Fruit fly (Drosophila melanogaster) whole organism, prepupa: ENCODE data around the gene vsg.

ENCODE experiments used
- CG10631 ChIP-seq: fragments of 200-800 bp; sonication (Bioruptor generic); optimal IDR thresholded peaks from 2 replicates; lab custom pipeline; 2016; ENCODE audit warnings: missing biosample characterization, missing genetic modification characterization
- CG11762 ChIP-seq: fragments of 200-800 bp; sonication (Bioruptor generic); optimal IDR thresholded peaks from 3 replicates; lab custom pipeline; 2016; ENCODE audit warnings: missing biosample characterization, missing genetic modification characterization; ENCODE audit not compliant: insufficient read depth
- CG11902 ChIP-seq: fragments of 200-800 bp; sonication (Bioruptor generic); optimal IDR thresholded peaks from 3 replicates; lab custom pipeline; 2016; ENCODE audit warnings: missing biosample characterization, missing genetic modification characterization
- CG15336 ChIP-seq: fragments of 200-800 bp; sonication (Bioruptor generic); IDR thresholded peaks from 2 replicates; pipeline ENCODE4 v1.3.6; 2022; ENCODE audit warnings: missing biosample characterization, missing genetic modification characterization
- CG1621 ChIP-seq: fragments of 200-800 bp; sonication (Bioruptor generic); optimal IDR thresholded peaks from 3 replicates; lab custom pipeline; 2018; ENCODE audit warnings: missing biosample characterization, mild to moderate bottlenecking, missing genetic modification characterization
- CG3032 ChIP-seq: fragments of 200-800 bp; optimal IDR thresholded peaks from 2 replicates; lab custom pipeline; 2019; ENCODE audit warnings: missing biosample characterization, mild to moderate bottlenecking, missing genetic modification characterization, moderate library complexity
- CG31627 ChIP-seq: fragments of 200-800 bp; sonication (Bioruptor generic); optimal IDR thresholded peaks from 3 replicates; lab custom pipeline; 2016; ENCODE audit warnings: missing biosample characterization, missing genetic modification characterization
- CG32006 ChIP-seq: fragments of 200-800 bp; sonication (Bioruptor generic); optimal IDR thresholded peaks from 3 replicates; lab custom pipeline; 2017; ENCODE audit warnings: missing biosample characterization, mild to moderate bottlenecking, missing genetic modification characterization
- CG34406 ChIP-seq: fragments of 200-800 bp; sonication (Bioruptor generic); optimal IDR thresholded peaks from 3 replicates; lab custom pipeline; 2016; ENCODE audit warnings: missing biosample characterization, missing genetic modification characterization
- CG3919 ChIP-seq: fragments of 200-800 bp; sonication (Bioruptor generic); optimal IDR thresholded peaks from 3 replicates; lab custom pipeline; 2016; ENCODE audit warnings: missing biosample characterization, missing genetic modification characterization
- CG4318 ChIP-seq: fragments of 200-800 bp; sonication (Bioruptor generic); optimal IDR thresholded peaks from 3 replicates; lab custom pipeline; 2017; ENCODE audit warnings: missing biosample characterization, mild to moderate bottlenecking, missing genetic modification characterization
- CG6163 ChIP-seq: fragments of 200-800 bp; sonication (Bioruptor generic); IDR thresholded peaks from 3 replicates; pipeline ENCODE4 v1.3.6; 2022; ENCODE audit warnings: missing biosample characterization, missing genetic modification characterization
- CG6276 ChIP-seq: fragments of 200-800 bp; sonication (Bioruptor generic); optimal IDR thresholded peaks from 2 replicates; lab custom pipeline; 2017; ENCODE audit warnings: missing biosample characterization, mild to moderate bottlenecking, missing genetic modification characterization
- CG6792 ChIP-seq: fragments of 200-800 bp; sonication (Bioruptor generic); optimal IDR thresholded peaks from 3 replicates; lab custom pipeline; 2016; ENCODE audit warnings: missing biosample characterization, missing genetic modification characterization
- CG6854 ChIP-seq: fragments of 200-800 bp; sonication (Bioruptor generic); optimal IDR thresholded peaks from 2 replicates; lab custom pipeline; 2017; ENCODE audit warnings: missing biosample characterization, mild to moderate bottlenecking, missing genetic modification characterization
- CG7368 ChIP-seq: fragments of 200-800 bp; sonication (Bioruptor generic); optimal IDR thresholded peaks from 3 replicates; lab custom pipeline; 2016; ENCODE audit warnings: missing biosample characterization, missing genetic modification characterization
- CG8119 ChIP-seq: fragments of 200-800 bp; sonication (Bioruptor generic); IDR thresholded peaks from 3 replicates; pipeline ENCODE4 v1.3.6; 2022; ENCODE audit warnings: missing biosample characterization, missing genetic modification characterization
- CG8319 ChIP-seq: fragments of 200-800 bp; sonication (Bioruptor generic); optimal IDR thresholded peaks from 3 replicates; lab custom pipeline; 2016; ENCODE audit warnings: missing biosample characterization, missing genetic modification characterization
- CG8632 ChIP-seq: fragments of 200-800 bp; sonication (Bioruptor generic); optimal IDR thresholded peaks from 3 replicates; lab custom pipeline; 2016; ENCODE audit warnings: missing biosample characterization, missing genetic modification characterization
- CG9139 ChIP-seq: fragments of 200-800 bp; sonication (Bioruptor generic); optimal IDR thresholded peaks from 3 replicates; lab custom pipeline; 2017; ENCODE audit warnings: missing biosample characterization, mild to moderate bottlenecking, missing genetic modification characterization
- Eip75B ChIP-seq: fragments of 200-800 bp; sonication (Bioruptor generic); optimal IDR thresholded peaks from 3 replicates; lab custom pipeline; 2016; ENCODE audit warnings: missing biosample characterization, missing genetic modification characterization
- Eip78C ChIP-seq: fragments of 200-800 bp; sonication (Bioruptor generic); peaks from one replicate; lab custom pipeline; 2016; ENCODE audit warnings: missing biosample characterization, missing genetic modification characterization
- Ets21C ChIP-seq: fragments of 200-800 bp; sonication (Bioruptor generic); optimal IDR thresholded peaks from 3 replicates; lab custom pipeline; 2016; ENCODE audit warnings: missing biosample characterization, missing genetic modification characterization
- Hr38 ChIP-seq: sonication (Bioruptor generic); optimal IDR thresholded peaks from 2 replicates; lab custom pipeline; 2016; ENCODE audit warnings: missing biosample characterization, missing genetic modification characterization
- Hr4 ChIP-seq: fragments of 200-800 bp; sonication (Bioruptor generic); optimal IDR thresholded peaks from 3 replicates; lab custom pipeline; 2016; ENCODE audit warnings: missing biosample characterization, missing genetic modification characterization
- Lpt ChIP-seq: fragments of 200-800 bp; sonication (Bioruptor generic); optimal IDR thresholded peaks from 3 replicates; lab custom pipeline; 2016; ENCODE audit warnings: missing biosample characterization, missing genetic modification characterization
- Met ChIP-seq: fragments of 200-800 bp; sonication (Bioruptor generic); optimal IDR thresholded peaks from 3 replicates; lab custom pipeline; 2016; ENCODE audit warnings: missing biosample characterization, missing genetic modification characterization
- OdsH ChIP-seq: fragments of 200-800 bp; sonication (Bioruptor generic); optimal IDR thresholded peaks from 3 replicates; lab custom pipeline; 2016; ENCODE audit warnings: missing biosample characterization, missing genetic modification characterization
- Smox ChIP-seq: fragments of 200-800 bp; sonication (Bioruptor generic); optimal IDR thresholded peaks from 3 replicates; lab custom pipeline; 2016; ENCODE audit warnings: missing biosample characterization, missing genetic modification characterization
- Sox102F ChIP-seq: fragments of 200-800 bp; sonication (Bioruptor generic); optimal IDR thresholded peaks from 2 replicates; lab custom pipeline; 2016; ENCODE audit warnings: missing biosample characterization, mild to moderate bottlenecking, missing genetic modification characterization
- Sox14 ChIP-seq: fragments of 200-800 bp; sonication (Bioruptor generic); optimal IDR thresholded peaks from 3 replicates; lab custom pipeline; 2016; ENCODE audit warnings: missing biosample characterization, missing genetic modification characterization
- achi ChIP-seq: fragments of 200-800 bp; sonication (Bioruptor generic); optimal IDR thresholded peaks from 3 replicates; lab custom pipeline; 2016; ENCODE audit warnings: missing biosample characterization, missing genetic modification characterization
- dac ChIP-seq: fragments of 200-800 bp; sonication (Bioruptor generic); optimal IDR thresholded peaks from 2 replicates; lab custom pipeline; 2017; ENCODE audit warnings: missing biosample characterization, mild to moderate bottlenecking, missing genetic modification characterization
- dsx ChIP-seq: fragments of 200-800 bp; optimal IDR thresholded peaks from 3 replicates; lab custom pipeline; 2019; ENCODE audit warnings: missing biosample characterization, mild to moderate bottlenecking, missing genetic modification characterization, moderate library complexity; ENCODE audit not compliant: poor library complexity, severe bottlenecking
- eg ChIP-seq: fragments of 200-800 bp; sonication (Bioruptor generic); IDR thresholded peaks from 3 replicates; pipeline ENCODE4 v1.3.6; 2022; ENCODE audit warnings: missing biosample characterization, missing genetic modification characterization
- esn ChIP-seq: fragments of 200-800 bp; sonication (Bioruptor generic); optimal IDR thresholded peaks from 2 replicates; lab custom pipeline; 2016; ENCODE audit warnings: missing biosample characterization, mild to moderate bottlenecking, missing genetic modification characterization, moderate library complexity
- fkh ChIP-seq: fragments of 200-800 bp; sonication (Bioruptor generic); optimal IDR thresholded peaks from 3 replicates; lab custom pipeline; 2017; ENCODE audit warnings: missing biosample characterization, mild to moderate bottlenecking, missing genetic modification characterization, moderate library complexity
- lz ChIP-seq: fragments of 200-800 bp; sonication (Bioruptor generic); optimal IDR thresholded peaks from 3 replicates; lab custom pipeline; 2016; ENCODE audit warnings: missing biosample characterization, missing genetic modification characterization
- net ChIP-seq: fragments of 200-800 bp; sonication (Bioruptor generic); optimal IDR thresholded peaks from 3 replicates; lab custom pipeline; 2016; ENCODE audit warnings: missing biosample characterization, missing genetic modification characterization
- pdm3 ChIP-seq: fragments of 200-800 bp; sonication (Bioruptor generic); optimal IDR thresholded peaks from 3 replicates; lab custom pipeline; 2016; ENCODE audit warnings: missing biosample characterization, missing genetic modification characterization
- salr ChIP-seq, 2 experiments: fragments of 200-800 bp; sonication (Bioruptor generic); optimal IDR thresholded peaks; 3 replicates each; lab custom pipeline; 2016 to 2018; ENCODE audit warnings: missing biosample characterization in 2 of 2, missing genetic modification characterization in 2 of 2, mild to moderate bottlenecking in 1 of 2
- spab ChIP-seq: fragments of 200-800 bp; sonication (Bioruptor generic); optimal IDR thresholded peaks from 2 replicates; lab custom pipeline; 2017; ENCODE audit warnings: missing biosample characterization, mild to moderate bottlenecking, missing genetic modification characterization, missing genetic modification reagents
- ss ChIP-seq, 2 experiments: fragments of 200-800 bp; sonication (Bioruptor generic); optimal IDR thresholded peaks; 2 replicates in 1 of 2; 3 replicates in 1 of 2; lab custom pipeline; 2017 to 2018; ENCODE audit warnings: mild to moderate bottlenecking in 2 of 2, missing biosample characterization in 2 of 2, missing genetic modification characterization in 2 of 2, moderate library complexity in 1 of 2
- svp ChIP-seq: fragments of 200-800 bp; sonication (Bioruptor generic); peaks from one replicate; lab custom pipeline; 2016; ENCODE audit warnings: missing biosample characterization, missing genetic modification characterization
- vri ChIP-seq: fragments of 200-800 bp; sonication (Bioruptor generic); optimal IDR thresholded peaks from 3 replicates; lab custom pipeline; 2016; ENCODE audit warnings: missing biosample characterization, mild to moderate bottlenecking, missing genetic modification characterization

The vsg gene

DNA sequence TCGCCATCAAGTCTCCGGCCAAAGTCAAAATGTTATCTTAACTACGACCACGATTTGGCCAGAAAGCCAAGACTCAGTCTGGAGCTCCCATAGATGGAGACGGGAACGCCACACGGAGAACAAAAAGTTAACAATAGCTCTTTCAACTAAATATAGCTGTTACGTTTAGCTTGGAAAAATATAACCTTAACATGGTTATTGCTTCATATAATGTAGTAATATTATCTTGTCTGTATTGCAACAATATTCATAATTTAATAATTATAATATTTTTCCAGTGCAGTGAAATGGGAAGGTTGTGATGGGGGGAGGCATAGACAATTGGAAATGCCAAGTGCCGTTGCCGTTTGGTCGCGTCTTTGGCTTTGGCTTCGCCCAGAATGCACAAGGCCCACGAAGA lies 31.3 kb downstream of the vsg start (continued):
- peak; percentile 20 for TF ChIP-seq dsx
- TF ChIP-seq lz (GFP tag; lab: Kevin White, UChicago): no peak
- TF ChIP-seq pdm3 (GFP tag; lab: Kevin White, UChicago): peak; percentile 25
- no peak for TF ChIP-seq esn (GFP tag; lab: Kevin White, UChicago)
- no peak for TF ChIP-seq Sox102F (GFP tag; lab: Kevin White, UChicago)
- no peak for TF ChIP-seq CG11762
- peak; percentile 26 for TF ChIP-seq CG3919
- peak; percentile 52 for TF ChIP-seq dac
- TF ChIP-seq eg (GFP tag; lab: Robert Waterston, UW): peak; percentile 86
- TF ChIP-seq CG11902: no peak
- peak; percentile 80 for TF ChIP-seq CG6276 (GFP tag; lab: Kevin White, UChicago)
- no peak for TF ChIP-seq Met (GFP tag; lab: Kevin White, UChicago)
- TF ChIP-seq Sox14 (GFP tag; lab: Kevin White, UChicago): peak; percentile 20
- no peak for TF ChIP-seq spab

DNA sequence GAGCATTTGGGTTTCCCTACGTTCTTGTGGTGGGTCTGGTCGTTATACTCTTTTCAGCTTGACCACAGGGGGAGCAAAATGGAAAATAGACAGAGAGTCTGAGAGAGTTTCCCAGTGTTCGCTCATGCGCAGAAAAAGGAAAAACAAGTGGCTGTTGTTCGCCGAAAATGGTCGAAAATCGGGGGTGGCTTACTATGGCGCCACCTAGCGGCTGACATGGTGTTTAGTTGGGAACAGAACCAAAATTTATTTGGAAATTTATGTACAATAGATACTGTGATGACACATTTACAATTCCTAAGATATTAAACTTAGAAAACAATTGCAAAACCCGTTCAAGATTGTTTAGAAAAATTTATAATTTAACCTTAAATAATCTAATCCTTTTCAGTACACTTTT lies 37.5 kb downstream of the vsg start:
- TF ChIP-seq Sox14 (GFP tag; lab: Kevin White, UChicago) (no peak), salr (GFP tag; optimal IDR thresholded peaks at IDR 0.05; lab: Kevin White, UChicago) (no peak), Smox (no peak)

DNA sequence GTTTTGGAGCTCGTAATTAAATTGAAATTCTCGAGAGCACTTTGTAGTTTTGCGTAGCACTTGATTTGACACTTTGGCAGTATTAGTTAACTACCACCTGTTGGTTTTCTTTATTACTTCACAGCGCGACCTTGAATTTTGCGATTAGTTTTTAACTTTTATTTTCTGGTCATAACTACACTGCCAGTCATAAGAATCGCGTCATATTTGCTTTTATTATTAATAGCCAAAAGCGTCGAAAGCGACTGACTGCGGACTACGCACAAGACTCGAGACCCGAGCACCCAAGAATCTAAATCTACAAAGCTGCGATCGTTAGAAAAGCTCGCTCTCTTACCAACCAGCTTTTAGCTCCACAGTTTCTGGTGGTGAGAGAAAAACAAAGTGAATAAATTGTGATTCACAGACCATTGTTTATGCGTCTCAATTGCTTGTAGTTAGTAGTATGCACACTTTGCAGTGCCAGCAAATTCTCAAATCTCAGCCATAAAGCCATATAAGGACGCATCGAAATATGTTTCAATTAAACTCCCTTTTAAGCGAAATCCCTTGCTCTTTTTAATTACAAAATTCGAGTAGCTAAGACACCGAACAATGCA lies 46.1 kb downstream of the vsg start, which contains the start of gene CG42268:
Gene CG42268 (minus strand): TSS at position 245 of the 599 bp plus-strand sequence.
- TF ChIP-seq CG7368 (no peak), CG4318 (GFP tag; lab: Kevin White, UChicago) (no peak), fkh (peak; percentile 59), Eip78C (GFP tag; lab: Kevin White, UChicago) (peak; percentile 17), esn (GFP tag; lab: Kevin White, UChicago) (no peak), CG11762 (no peak)

DNA sequence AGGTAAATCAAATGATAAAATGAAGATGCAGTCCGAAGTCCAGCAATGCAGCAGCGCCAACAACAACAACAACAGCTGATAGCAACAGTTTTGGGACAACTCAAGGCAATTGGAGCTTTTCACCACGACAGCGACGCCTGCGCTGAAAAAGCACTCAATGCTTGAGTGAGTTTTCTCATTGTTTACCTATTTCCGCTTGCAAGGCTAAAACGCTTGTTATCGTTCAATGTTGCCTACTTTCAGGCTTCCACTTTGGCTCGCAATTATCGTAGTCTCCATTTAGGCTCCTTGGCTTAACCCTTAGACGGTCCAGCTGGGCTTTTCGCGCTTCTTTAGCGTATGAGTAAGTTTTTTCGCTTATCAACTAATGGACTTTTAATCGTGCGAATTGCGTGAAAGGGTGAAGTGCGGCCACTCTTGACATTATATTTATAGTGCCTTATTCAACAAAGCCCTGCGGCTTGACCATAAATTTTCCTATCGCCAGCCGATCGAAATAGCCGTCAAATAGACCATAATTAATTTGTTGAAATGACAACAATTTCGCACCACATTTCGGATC lies 48.0 kb downstream of the vsg start:
- TF ChIP-seq Eip78C (GFP tag; lab: Kevin White, UChicago) (peak; percentile 87), CG4318 (GFP tag; lab: Kevin White, UChicago) (no peak), net (GFP tag; lab: Kevin White, UChicago) (peak; percentile 44), CG34406 (no peak), CG10631 (no peak), CG8632 (no peak), CG3919 (peak; percentile 48), Hr4 (GFP tag; lab: Kevin White, UChicago) (no peak), ss (GFP tag; optimal IDR thresholded peaks at IDR 0.05; lab: Kevin White, UChicago) (peak; percentile 4 to 35), CG9139 (GFP tag; lab: Kevin White, UChicago) (no peak), Hr38 (no peak), svp (GFP tag; lab: Kevin White, UChicago) (peak; percentile 24), CG8119 (peak; percentile 42; the same call in 1 of the 3 replicates), CG8319 (no peak), CG6163 (GFP tag; lab: Robert Waterston, UW) (0 out of 3 replicates have a peak, but pooled peaks have one; percentile 33), CG15336 (GFP tag; lab: Robert Waterston, UW) (peak; percentile 56; the same call in 1 of the 2 replicates), OdsH (GFP tag; lab: Kevin White, UChicago) (no peak), Smox (no peak), achi (peak; percentile 9), CG6854 (GFP tag; lab: Kevin White, UChicago) (peak; percentile 36), CG3032 (tag; lab: Kevin White, UChicago) (no peak), CG1621 (tag; lab: Kevin White, UChicago) (no peak), vri (GFP tag; lab: Kevin White, UChicago) (peak; percentile 25), CG6792 (no peak), CG32006 (no peak), Ets21C (GFP tag; lab: Kevin White, UChicago) (no peak), pdm3 (GFP tag; lab: Kevin White, UChicago) (no peak), CG11762 (no peak), CG31627 (GFP tag; lab: Kevin White, UChicago) (no peak), Lpt (GFP tag; lab: Kevin White, UChicago) (no peak), spab (no peak), esn (GFP tag; lab: Kevin White, UChicago) (no peak), Eip75B (no peak)
